Worm (Caenorhabditis elegans) whole organism, dauer: ENCODE results near the gene nhr-88.
"Not testable (repeated sequence)": the region's sequence is repeated elsewhere in the genome, so short reads cannot be mapped to it uniquely, and the experiment has no call there.

Experiments
- unc-62 ChIP-seq: sonication (generic microtip); optimal IDR thresholded peaks from 2 replicates; lab custom pipeline; 2017; ENCODE audit warnings: missing biosample characterization, missing genetic modification reagents, missing genetic modification characterization

The nhr-88 gene

ce11 chrII:3028264-3028663 is 51.8 kb downstream of the nhr-88 start:
- TF ChIP-seq unc-62, result no peak

ce11 chrII:3030416-3030815 is 54.0 kb downstream of the nhr-88 start:
- no peak for TF ChIP-seq unc-62

ce11 chrII:3032480-3032879 is 56.0 kb downstream of the nhr-88 start, which contains the start of gene B0454.6:
B0454.6 (plus strand) TSS chrII:3032780.
- not testable (repeated sequence) for TF ChIP-seq unc-62

ce11 chrII:3034914-3035313 is 58.5 kb downstream of the nhr-88 start:
- TF ChIP-seq unc-62, result no peak

- TF ChIP-seq unc-62, result no peak
These were observed 59.9 kb downstream of the nhr-88 start for ce11 chrII:3036344-3036743.
